Worm (Caenorhabditis elegans) whole organism, L1 larva: ENCODE data around the gene C50E3.5.

Experiments used
- F16B12.6 ChIP-seq: fragments of 150-350 bp; optimal IDR thresholded peaks from 2 replicates; lab custom pipeline; 2014; ENCODE audit warnings: missing biosample characterization, missing genetic modification characterization
- aha-1 ChIP-seq: fragments of 150-350 bp; optimal IDR thresholded peaks from 2 replicates; lab custom pipeline; 2014; ENCODE audit warnings: missing biosample characterization, missing genetic modification characterization
- ces-1 ChIP-seq: fragments of 150-350 bp; optimal IDR thresholded peaks from 2 replicates; lab custom pipeline; 2014; ENCODE audit warnings: missing biosample characterization, missing genetic modification reagents, missing genetic modification characterization
- fos-1 ChIP-seq: fragments of 150-350 bp; optimal IDR thresholded peaks from 2 replicates; lab custom pipeline; 2014; ENCODE audit warnings: missing biosample characterization, missing genetic modification characterization
- nhr-20 ChIP-seq: sonication (generic microtip); optimal IDR thresholded peaks from 2 replicates; lab custom pipeline; 2016; ENCODE audit warnings: mild to moderate bottlenecking, missing genetic modification characterization, missing compliant biosample characterization
- nhr-77 ChIP-seq: fragments of 150-350 bp; optimal IDR thresholded peaks from 2 replicates; lab custom pipeline; 2014; ENCODE audit warnings: missing biosample characterization, missing genetic modification characterization
- rnt-1 ChIP-seq: sonication (generic microtip); optimal IDR thresholded peaks from 2 replicates; lab custom pipeline; 2016; ENCODE audit warnings: mild to moderate bottlenecking, missing genetic modification characterization, moderate library complexity, missing compliant biosample characterization
- snpc-4 ChIP-seq: fragments of 150-350 bp; optimal IDR thresholded peaks from 2 replicates; lab custom pipeline; 2014; ENCODE audit warnings: missing biosample characterization, missing genetic modification characterization
- sptf-1 ChIP-seq: fragments of 150-350 bp; optimal IDR thresholded peaks from 2 replicates; lab custom pipeline; 2014; ENCODE audit warnings: missing biosample characterization, missing genetic modification characterization

- TF ChIP-seq sptf-1 (tag; lab: Kevin White, UChicago) = no peak
- no peak for TF ChIP-seq fos-1
- no peak for TF ChIP-seq nhr-20
- no peak for TF ChIP-seq nhr-77 (tag; lab: Kevin White, UChicago)
- no peak for TF ChIP-seq rnt-1
- TF ChIP-seq aha-1 (tag; lab: Kevin White, UChicago) = no peak
- TF ChIP-seq F16B12.6 (tag; lab: Kevin White, UChicago) = no peak
- TF ChIP-seq ces-1 (GFP tag; lab: Kevin White, UChicago) = no peak
- no peak for TF ChIP-seq snpc-4 (tag; lab: Kevin White, UChicago)
Measured at ce11 chrV:7641718-7642117, 53.9 kb downstream of the C50E3.5 start.
